Worm (Caenorhabditis elegans) whole organism, L2 larva: ENCODE measurements around the gene F58B4.7.

Experiments used
- egl-27 ChIP-seq: sonication (generic microtip); optimal IDR thresholded peaks from 3 replicates; lab custom pipeline; 2017; ENCODE audit warnings: missing biosample characterization, missing genetic modification reagents, missing genetic modification characterization
- mdl-1 ChIP-seq, 2 experiments: fragments of 150-350 bp in 1 of 2; sonication (generic microtip) in 1 of 2; optimal IDR thresholded peaks; 2 replicates each; lab custom pipeline; 2017; ENCODE audit warnings: missing biosample characterization in 2 of 2, missing genetic modification characterization in 2 of 2
- snpc-4 ChIP-seq: fragments of 150-350 bp; optimal IDR thresholded peaks from 2 replicates; lab custom pipeline; 2014; ENCODE audit warnings: missing biosample characterization, missing genetic modification characterization
- zag-1 ChIP-seq: fragments of 150-350 bp; optimal IDR thresholded peaks from 2 replicates; lab custom pipeline; 2014; ENCODE audit warnings: missing biosample characterization, missing genetic modification characterization

DNA sequence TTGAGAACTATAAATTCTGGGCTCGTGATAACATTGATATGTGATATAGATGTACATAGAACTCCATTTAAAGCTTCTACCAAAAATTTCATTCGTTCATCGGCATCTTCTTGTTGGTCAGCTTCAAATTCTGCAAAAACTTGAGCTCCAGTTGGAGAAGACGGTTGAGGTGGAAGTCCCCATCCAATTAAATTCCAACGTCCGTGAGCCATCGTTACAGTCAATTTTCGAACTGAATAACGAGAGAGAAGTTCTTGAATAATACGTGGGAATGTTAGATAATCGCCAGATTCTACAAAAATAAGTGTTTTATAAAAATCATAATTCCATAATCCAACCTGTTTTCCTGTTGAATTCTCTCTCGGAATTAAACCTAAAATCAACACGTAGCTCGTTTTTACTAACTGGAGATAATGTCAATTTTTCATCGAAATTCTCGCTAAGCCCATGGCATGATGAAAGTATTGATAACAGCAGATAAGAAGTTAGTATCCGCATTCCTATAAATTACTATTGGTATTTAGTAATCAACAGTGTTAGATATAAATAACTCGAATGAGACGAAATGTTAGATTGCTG lies 35.3 kb upstream of the F58B4.7 start, which contains the start of gene pigt-1:
- no peak for TF ChIP-seq egl-27 (tag; lab: Kevin White, UChicago)
- no peak for TF ChIP-seq mdl-1 (tag; optimal IDR thresholded peaks at IDR 0.05; lab: Kevin White, UChicago)
- no peak for TF ChIP-seq snpc-4 (tag; lab: Kevin White, UChicago)
- no peak for TF ChIP-seq zag-1 (tag; lab: Kevin White, UChicago)
